Worm (Caenorhabditis elegans) whole organism, L3 larva: ENCODE data around the gene W08A12.3.

ENCODE experiments used
- ceh-82 ChIP-seq: fragments of 150-350 bp; optimal IDR thresholded peaks from 2 replicates; lab custom pipeline; 2014; ENCODE audit warnings: missing biosample characterization, missing genetic modification characterization
- egl-27 ChIP-seq: sonication (generic microtip); optimal IDR thresholded peaks from 4 replicates; lab custom pipeline; 2017; ENCODE audit warnings: missing biosample characterization, missing genetic modification reagents, missing genetic modification characterization
- elt-3 ChIP-seq, 3 experiments: fragments of 150-350 bp in 1 of 3; sonication (generic microtip) in 2 of 3; optimal IDR thresholded peaks; 2 replicates in 2 of 3; 4 replicates in 1 of 3; lab custom pipeline; 2014 to 2017; ENCODE audit warnings: missing biosample characterization in 3 of 3, missing genetic modification characterization in 3 of 3
- nhr-12 ChIP-seq: fragments of 150-350 bp; optimal IDR thresholded peaks from 2 replicates; lab custom pipeline; 2014; ENCODE audit warnings: missing biosample characterization, missing genetic modification characterization
- nhr-237 ChIP-seq: fragments of 150-350 bp; optimal IDR thresholded peaks from 2 replicates; lab custom pipeline; 2014; ENCODE audit warnings: missing biosample characterization, missing genetic modification characterization
- nhr-77 ChIP-seq: fragments of 150-350 bp; optimal IDR thresholded peaks from 2 replicates; lab custom pipeline; 2014; ENCODE audit warnings: missing biosample characterization, missing genetic modification characterization
- sea-2 ChIP-seq: fragments of 150-350 bp; sonication (generic microtip); optimal IDR thresholded peaks from 4 replicates; lab custom pipeline; 2014; ENCODE audit warnings: missing biosample characterization, missing genetic modification reagents, missing genetic modification characterization
- skn-1 ChIP-seq: fragments of 150-350 bp; optimal IDR thresholded peaks from 2 replicates; lab custom pipeline; 2014; ENCODE audit warnings: missing biosample characterization, missing genetic modification characterization
- tbx-2 ChIP-seq: sonication (generic microtip); optimal IDR thresholded peaks from 2 replicates; lab custom pipeline; 2016; ENCODE audit warnings: mild to moderate bottlenecking, missing genetic modification characterization, missing compliant biosample characterization
- zag-1 ChIP-seq: fragments of 150-350 bp; optimal IDR thresholded peaks from 2 replicates; lab custom pipeline; 2014; ENCODE audit warnings: missing biosample characterization, missing genetic modification characterization

DNA sequence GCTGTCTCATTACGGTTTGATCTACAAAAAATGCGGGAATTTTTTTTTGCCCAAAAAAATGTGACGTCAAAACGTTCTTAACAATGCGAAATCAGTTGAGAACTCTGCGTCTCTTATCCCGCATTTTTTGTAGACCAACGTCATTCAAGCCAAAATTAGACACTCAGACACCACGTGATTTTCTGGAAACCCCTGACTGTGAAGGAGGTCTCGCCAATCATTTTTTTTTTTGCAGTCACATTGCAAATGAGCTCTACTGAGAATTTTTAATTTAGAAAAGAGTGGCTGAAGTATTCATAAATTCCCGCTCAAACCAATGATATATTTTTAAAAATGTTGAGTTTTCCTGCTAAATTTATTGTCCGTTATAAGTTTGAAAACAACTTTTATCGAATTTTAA is 35.9 kb downstream of the W08A12.3 start:
- TF ChIP-seq nhr-237 (tag; lab: Kevin White, UChicago) (no peak), nhr-77 (tag; lab: Kevin White, UChicago) (no peak), tbx-2 (tag; lab: Kevin White, UChicago) (no peak), ceh-82 (no peak), skn-1 (tag; lab: Kevin White, UChicago) (no peak), sea-2 (GFP tag; lab: Kevin White, UChicago) (no peak), zag-1 (tag; lab: Kevin White, UChicago) (no peak), nhr-12 (tag; lab: Kevin White, UChicago) (no peak), elt-3 (tag; optimal IDR thresholded peaks at IDR 0.05; lab: Kevin White, UChicago) (no peak), egl-27 (tag; lab: Kevin White, UChicago) (no peak)
